Worm (Caenorhabditis elegans) whole organism, L4 larva: ENCODE data around the gene fbxb-52.

Experiments used
- F49E8.2 ChIP-seq: sonication (generic microtip); optimal IDR thresholded peaks from 2 replicates; lab custom pipeline; 2016; ENCODE audit warnings: missing compliant biosample characterization, mild to moderate bottlenecking, missing genetic modification characterization, borderline replicate concordance
- arid-1 ChIP-seq: fragments of 200-800 bp; sonication (Bioruptor generic); conservative IDR thresholded peaks from 2 replicates; pipeline ENCODE4 v1.3.6; 2022; ENCODE audit warnings: missing genetic modification reagents, missing genetic modification characterization, missing compliant biosample characterization
- mxl-3 ChIP-seq: fragments of 200-800 bp; sonication (Bioruptor generic); optimal IDR thresholded peaks from 2 replicates; lab custom pipeline; 2018; ENCODE audit warnings: mild to moderate bottlenecking, missing genetic modification characterization, missing compliant biosample characterization
- spr-1 ChIP-seq: sonication (generic microtip); optimal IDR thresholded peaks from 2 replicates; lab custom pipeline; 2016; ENCODE audit warnings: mild to moderate bottlenecking, missing genetic modification characterization, missing compliant biosample characterization

ce11 chrII:1503663-1504062, 46.7 kb downstream of the fbxb-52 start:
- TF ChIP-seq spr-1 (tag; lab: Kevin White, UChicago) (no peak), F49E8.2 (tag; lab: Kevin White, UChicago) (no peak), mxl-3 (GFP tag; lab: Kevin White, UChicago) (no peak), arid-1 (GFP tag; lab: Robert Waterston, UW) (no peak)
